Fruit fly (Drosophila melanogaster) whole organism, embryonic: ENCODE results near the gene Hsp83.

Experiments used
- BtbVII ChIP-seq: fragments of 200-800 bp; sonication (Bioruptor generic); optimal IDR thresholded peaks from 3 replicates; lab custom pipeline; 2017; ENCODE audit warnings: missing biosample characterization, mild to moderate bottlenecking, missing genetic modification characterization
- Bteb2 ChIP-seq: fragments of 200-800 bp; sonication (Bioruptor generic); optimal IDR thresholded peaks from 2 replicates; lab custom pipeline; 2016; ENCODE audit warnings: missing biosample characterization, missing genetic modification characterization
- CG10431 ChIP-seq: fragments of 200-800 bp; sonication (Bioruptor generic); optimal IDR thresholded peaks from 3 replicates; lab custom pipeline; 2018; ENCODE audit warnings: missing biosample characterization, mild to moderate bottlenecking, missing genetic modification characterization
- CG11695 ChIP-seq: fragments of 200-800 bp; sonication (Bioruptor generic); IDR thresholded peaks from 3 replicates; pipeline ENCODE4 v1.3.6; 2022; ENCODE audit warnings: missing biosample characterization, missing genetic modification characterization
- CG11696 ChIP-seq: fragments of 200-800 bp; sonication (Bioruptor generic); IDR thresholded peaks from 2 replicates; pipeline ENCODE4 v1.3.6; 2022; ENCODE audit warnings: missing biosample characterization, missing genetic modification characterization
- CG13424 ChIP-seq: fragments of 200-800 bp; sonication (Bioruptor generic); optimal IDR thresholded peaks from 2 replicates; lab custom pipeline; 2019; ENCODE audit warnings: missing biosample characterization, mild to moderate bottlenecking, missing genetic modification characterization, moderate library complexity
- CG2199 ChIP-seq: fragments of 200-800 bp; sonication (Bioruptor generic); IDR thresholded peaks from 3 replicates; pipeline ENCODE4 v1.3.6; 2022; ENCODE audit warnings: missing biosample characterization, missing genetic modification characterization
- CG31224 ChIP-seq: fragments of 200-800 bp; sonication (Bioruptor generic); IDR thresholded peaks from 2 replicates; pipeline ENCODE4 v1.3.6; 2022; ENCODE audit warnings: missing biosample characterization, missing genetic modification characterization
- CG6791 ChIP-seq: fragments of 200-800 bp; sonication (Bioruptor generic); IDR thresholded peaks from 3 replicates; pipeline ENCODE4 v1.3.6; 2022; ENCODE audit warnings: missing biosample characterization, missing genetic modification characterization; ENCODE audit not compliant: partially characterized antibody
- CG6813 ChIP-seq: fragments of 200-800 bp; sonication (Bioruptor generic); optimal IDR thresholded peaks from 2 replicates; lab custom pipeline; 2017; ENCODE audit warnings: missing biosample characterization, missing genetic modification characterization, mild to moderate bottlenecking, moderate library complexity, missing genetic modification reagents
- CG7271 ChIP-seq: fragments of 200-800 bp; sonication (Bioruptor generic); optimal IDR thresholded peaks from 2 replicates; lab custom pipeline; 2018; ENCODE audit warnings: missing biosample characterization, mild to moderate bottlenecking, missing genetic modification characterization, moderate library complexity
- CG7963 ChIP-seq: fragments of 200-800 bp; sonication (Bioruptor generic); IDR thresholded peaks from 3 replicates; pipeline ENCODE4 v1.3.6; 2022; ENCODE audit warnings: missing biosample characterization, missing genetic modification characterization; ENCODE audit not compliant: partially characterized antibody
- CG7987 ChIP-seq: fragments of 200-800 bp; sonication (Bioruptor generic); optimal IDR thresholded peaks from 2 replicates; lab custom pipeline; 2018; ENCODE audit warnings: missing biosample characterization, mild to moderate bottlenecking, missing genetic modification characterization, moderate library complexity
- CkIIα-i1 ChIP-seq: fragments of 200-800 bp; sonication (Bioruptor generic); IDR thresholded peaks from 2 replicates; pipeline ENCODE4 v1.3.6; 2022; ENCODE audit warnings: missing biosample characterization, missing genetic modification characterization
- CrebB ChIP-seq: fragments of 200-800 bp; sonication (Bioruptor generic); optimal IDR thresholded peaks from 3 replicates; lab custom pipeline; 2018; ENCODE audit warnings: missing biosample characterization, mild to moderate bottlenecking, missing genetic modification characterization
- Fer2 ChIP-seq: fragments of 200-800 bp; sonication (Bioruptor generic); optimal IDR thresholded peaks from 2 replicates; lab custom pipeline; 2018; ENCODE audit warnings: missing biosample characterization, mild to moderate bottlenecking, missing genetic modification characterization, moderate library complexity
- Gsc ChIP-seq: fragments of 200-800 bp; sonication (Bioruptor generic); IDR thresholded peaks from 2 replicates; pipeline ENCODE4 v1.3.6; 2022; ENCODE audit warnings: missing biosample characterization, missing genetic modification characterization
- Hr51 ChIP-seq, 2 experiments: fragments of 200-800 bp; sonication (Bioruptor generic); optimal IDR thresholded peaks; 2 replicates in 1 of 2; 3 replicates in 1 of 2; lab custom pipeline; 2016 to 2018; ENCODE audit warnings: missing biosample characterization in 2 of 2, missing genetic modification characterization in 2 of 2, mild to moderate bottlenecking in 1 of 2, moderate library complexity in 1 of 2
- Jarid2 ChIP-seq: fragments of 200-800 bp; sonication (Bioruptor generic); optimal IDR thresholded peaks from 3 replicates; lab custom pipeline; 2017; ENCODE audit warnings: mild to moderate bottlenecking, missing biosample characterization, missing genetic modification reagents, missing genetic modification characterization
- NK7.1 ChIP-seq: fragments of 200-800 bp; sonication (Bioruptor generic); optimal IDR thresholded peaks from 3 replicates; lab custom pipeline; 2016; ENCODE audit warnings: missing biosample characterization, missing genetic modification characterization
- Poxn ChIP-seq: fragments of 200-800 bp; sonication (Bioruptor generic); IDR thresholded peaks from 2 replicates; pipeline ENCODE4 v1.3.6; 2022; ENCODE audit warnings: missing biosample characterization, missing genetic modification characterization
- Ptx1 ChIP-seq: fragments of 200-800 bp; sonication (Bioruptor generic); IDR thresholded peaks from 2 replicates; pipeline ENCODE4 v1.3.6; 2022; ENCODE audit warnings: missing biosample characterization, missing genetic modification characterization
- aop ChIP-seq: fragments of 200-800 bp; sonication (Bioruptor generic); IDR thresholded peaks from 2 replicates; pipeline ENCODE4 v1.3.6; 2022; ENCODE audit warnings: missing biosample characterization, missing genetic modification characterization
- cad ChIP-seq: fragments of >200 bp; optimal IDR thresholded peaks from 2 replicates; lab custom pipeline; 2017; ENCODE audit warnings: missing biosample characterization, missing genetic modification characterization
- chinmo ChIP-seq: fragments of 200-800 bp; sonication (Bioruptor generic); IDR thresholded peaks from 4 replicates; pipeline ENCODE4 v1.3.6; 2022; ENCODE audit warnings: missing biosample characterization, missing genetic modification characterization; ENCODE audit not compliant: partially characterized antibody
- da ChIP-seq: fragments of 200-800 bp; sonication (Bioruptor generic); optimal IDR thresholded peaks from 2 replicates; lab custom pipeline; 2016; ENCODE audit warnings: missing biosample characterization, missing genetic modification characterization
- eve ChIP-seq, 2 experiments: fragments of >200 bp; optimal IDR thresholded peaks; 2 replicates each; lab custom pipeline; 2017; ENCODE audit warnings: missing biosample characterization in 2 of 2, missing genetic modification characterization in 2 of 2
- ewg ChIP-seq: fragments of 200-800 bp; sonication (Bioruptor generic); optimal IDR thresholded peaks from 3 replicates; lab custom pipeline; 2017; ENCODE audit warnings: mild to moderate bottlenecking, missing biosample characterization, missing genetic modification reagents, missing genetic modification characterization
- fd96Cb ChIP-seq: fragments of 200-800 bp; sonication (Bioruptor generic); optimal IDR thresholded peaks from 2 replicates; lab custom pipeline; 2018; ENCODE audit warnings: missing biosample characterization, mild to moderate bottlenecking, missing genetic modification characterization, moderate library complexity
- fu2 ChIP-seq: fragments of 200-800 bp; sonication (Bioruptor generic); optimal IDR thresholded peaks from 2 replicates; lab custom pipeline; 2016; ENCODE audit warnings: missing biosample characterization, missing genetic modification characterization
- gcm ChIP-seq: fragments of 200-800 bp; sonication (Bioruptor generic); optimal IDR thresholded peaks from 2 replicates; lab custom pipeline; 2019; ENCODE audit warnings: missing biosample characterization, mild to moderate bottlenecking, missing genetic modification characterization, moderate library complexity
- gcm2 ChIP-seq: fragments of 200-800 bp; sonication (Bioruptor generic); optimal IDR thresholded peaks from 2 replicates; lab custom pipeline; 2016; ENCODE audit warnings: missing biosample characterization, missing genetic modification characterization
- hb ChIP-seq: fragments of 200-800 bp; sonication (Bioruptor generic); IDR thresholded peaks from 3 replicates; pipeline ENCODE4 v1.3.6; 2022; ENCODE audit warnings: missing biosample characterization, missing genetic modification characterization; ENCODE audit not compliant: partially characterized antibody
- hth ChIP-seq: fragments of >200 bp; optimal IDR thresholded peaks from 2 replicates; lab custom pipeline; 2017; ENCODE audit warnings: inconsistent platforms
- nerfin-1 ChIP-seq: fragments of 200-800 bp; sonication (Bioruptor generic); optimal IDR thresholded peaks from 3 replicates; lab custom pipeline; 2019; ENCODE audit warnings: missing biosample characterization, mild to moderate bottlenecking, missing genetic modification characterization, moderate library complexity
- org-1 ChIP-seq: fragments of 200-800 bp; sonication (Bioruptor generic); optimal IDR thresholded peaks from 2 replicates; lab custom pipeline; 2017; ENCODE audit warnings: missing biosample characterization, missing genetic modification characterization
- pho ChIP-seq: fragments of 200-800 bp; sonication (Bioruptor generic); optimal IDR thresholded peaks from 2 replicates; lab custom pipeline; 2016; ENCODE audit warnings: missing biosample characterization, missing genetic modification characterization
- pnt ChIP-seq: fragments of 200-800 bp; sonication (Bioruptor generic); optimal IDR thresholded peaks from 3 replicates; lab custom pipeline; 2016; ENCODE audit warnings: missing biosample characterization, missing genetic modification characterization
- sug ChIP-seq: fragments of 200-800 bp; optimal IDR thresholded peaks from 2 replicates; lab custom pipeline; 2019; ENCODE audit warnings: missing biosample characterization, mild to moderate bottlenecking, missing genetic modification characterization, moderate library complexity
- tll ChIP-seq, 2 experiments: fragments of 200-800 bp in 1 of 2; fragments of >200 bp in 1 of 2; sonication (Bioruptor generic) in 1 of 2; optimal IDR thresholded peaks; 2 replicates each; lab custom pipeline; 2017 to 2019; ENCODE audit warnings: missing biosample characterization in 2 of 2, missing genetic modification characterization in 2 of 2, mild to moderate bottlenecking in 1 of 2, moderate library complexity in 1 of 2
- unc-4 ChIP-seq: fragments of 200-800 bp; sonication (Bioruptor generic); IDR thresholded peaks from 2 replicates; pipeline ENCODE4 v1.3.6; 2022; ENCODE audit warnings: missing biosample characterization, missing genetic modification characterization; ENCODE audit not compliant: partially characterized antibody
- wdn ChIP-seq: fragments of 200-800 bp; sonication (Bioruptor generic); IDR thresholded peaks from 2 replicates; pipeline ENCODE4 v1.3.6; 2022; ENCODE audit warnings: missing biosample characterization, missing genetic modification characterization
- zen ChIP-seq: fragments of 200-800 bp; sonication (Bioruptor generic); optimal IDR thresholded peaks from 3 replicates; lab custom pipeline; 2018; ENCODE audit warnings: missing biosample characterization, mild to moderate bottlenecking, missing genetic modification characterization, moderate library complexity
- zf30C ChIP-seq: fragments of 200-800 bp; sonication (Bioruptor generic); optimal IDR thresholded peaks from 3 replicates; lab custom pipeline; 2018; ENCODE audit warnings: missing biosample characterization, mild to moderate bottlenecking, missing genetic modification characterization

Hsp83 gene

dm6 chr3L:3204348-3204747 is 11.6 kb downstream of the Hsp83 start, which contains the start of gene CG33159:
Gene CG33159 (minus strand): TSS chr3L:3204448.
- TF ChIP-seq CG11695 (GFP tag; lab: Robert Waterston, UW) (no peak), da (GFP tag; lab: Kevin White, UChicago) (no peak), hb (GFP tag; lab: Robert Waterston, UW) (no peak), Poxn (no peak), tll (GFP tag; optimal IDR thresholded peaks at IDR 0.05; lab: Kevin White, UChicago) (no peak), pnt (GFP tag; lab: Kevin White, UChicago) (no peak), Ptx1 (GFP tag; lab: Robert Waterston, UW) (no peak), gcm (GFP tag; lab: Kevin White, UChicago) (no peak), CG7271 (no peak), CG31224 (GFP tag; lab: Robert Waterston, UW) (no peak), ewg (GFP tag; lab: Kevin White, UChicago) (no peak), pho (GFP tag; lab: Kevin White, UChicago) (no peak), fd96Cb (no peak), CkIIα-i1 (GFP tag; lab: Robert Waterston, UW) (no peak), nerfin-1 (tag; lab: Kevin White, UChicago) (no peak)

DNA sequence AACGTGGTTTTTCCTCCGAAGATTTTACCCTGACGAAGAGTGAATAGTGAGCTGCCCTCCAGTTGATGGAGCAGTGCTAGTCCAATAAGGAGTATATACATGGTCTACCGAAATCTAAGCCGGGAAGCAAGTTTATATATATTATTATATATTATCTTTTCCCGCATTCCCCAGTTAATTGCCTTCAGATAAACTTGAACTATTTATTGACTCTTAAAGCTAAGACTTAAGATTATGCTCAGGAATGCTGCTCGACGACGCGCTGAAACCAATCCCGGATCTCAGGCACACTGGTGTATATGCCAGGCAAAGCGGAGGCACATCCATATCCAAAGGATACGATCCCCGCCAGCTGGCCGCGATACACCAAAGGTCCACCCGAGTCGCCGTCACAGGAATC is 12.6 kb downstream of the Hsp83 start, which contains the start of gene CG32277:
Gene CG32277, minus strand, starts transcription at position 101 of the 400 bp plus-strand sequence.
- no peak for TF ChIP-seq CG10431 (GFP tag; lab: Kevin White, UChicago)
- TF ChIP-seq hth, result no peak
- TF ChIP-seq eve (GFP tag; optimal IDR thresholded peaks at IDR 0.05; lab: Kevin White, UChicago), result no peak
- no peak for TF ChIP-seq CG7987
- no peak for TF ChIP-seq CG6813 (GFP tag; lab: Kevin White, UChicago)
- TF ChIP-seq sug (tag; lab: Kevin White, UChicago), result no peak
- no peak for TF ChIP-seq Hr51 (GFP tag; optimal IDR thresholded peaks at IDR 0.05; lab: Kevin White, UChicago)
- TF ChIP-seq CG13424, result no peak
- TF ChIP-seq zen (tag; lab: Kevin White, UChicago), result no peak
- TF ChIP-seq unc-4 (GFP tag; lab: Robert Waterston, UW), result no peak
- TF ChIP-seq gcm2, result no peak
- TF ChIP-seq, all 482 proteins: peak for 0

DNA sequence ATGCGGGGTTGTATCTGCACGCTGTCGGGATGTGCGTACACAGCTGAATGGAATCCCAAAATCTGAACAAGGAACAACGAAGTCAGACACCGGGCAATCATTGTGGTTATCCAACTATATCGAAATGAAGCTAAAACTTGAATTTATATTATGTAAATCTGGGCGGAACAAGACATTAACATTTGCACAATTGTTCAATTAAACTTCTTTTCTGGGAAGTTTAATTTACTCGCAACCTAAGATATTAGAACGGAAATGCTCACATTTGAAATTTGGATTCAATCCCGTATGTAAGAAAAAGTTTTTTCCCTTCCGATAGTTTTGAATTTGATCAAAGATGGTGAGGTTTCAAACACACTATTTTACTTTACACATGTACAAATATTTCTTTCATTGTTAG is 13.5 kb downstream of the Hsp83 start, which contains the start of gene CG33160:
Gene CG33160, minus strand, starts transcription at position 101 of the 400 bp plus-strand sequence.
- no peak for TF ChIP-seq Fer2 (tag; lab: Kevin White, UChicago)
- no peak for TF ChIP-seq CG7963 (GFP tag; lab: Robert Waterston, UW)
- TF ChIP-seq CrebB (tag; lab: Kevin White, UChicago), result no peak
- no peak for TF ChIP-seq cad (GFP tag; lab: Kevin White, UChicago)
- no peak for TF ChIP-seq BtbVII (GFP tag; lab: Kevin White, UChicago)
- no peak for TF ChIP-seq fu2
- no peak for TF ChIP-seq CG6791 (GFP tag; lab: Robert Waterston, UW)
- no peak for TF ChIP-seq wdn (GFP tag; lab: Robert Waterston, UW)
- no peak for TF ChIP-seq org-1 (GFP tag; lab: Kevin White, UChicago)
- TF ChIP-seq NK7.1 (GFP tag; lab: Kevin White, UChicago), result no peak
- no peak for TF ChIP-seq aop (GFP tag; lab: Robert Waterston, UW)
- no peak for TF ChIP-seq CG2199 (GFP tag; lab: Robert Waterston, UW)
- no peak for TF ChIP-seq zf30C (GFP tag; lab: Kevin White, UChicago)
- TF ChIP-seq CG11696 (GFP tag; lab: Robert Waterston, UW), result no peak
- TF ChIP-seq Gsc (GFP tag; lab: Robert Waterston, UW), result no peak
- TF ChIP-seq chinmo (GFP tag; lab: Robert Waterston, UW), result no peak
- TF ChIP-seq Jarid2 (GFP tag; lab: Kevin White, UChicago), result no peak
- TF ChIP-seq Bteb2 (GFP tag; lab: Kevin White, UChicago), result no peak
- TF ChIP-seq, all 482 proteins: peak for 0
